Worm (Caenorhabditis elegans) whole organism, L4 larva: Measurements from ENCODE around the gene ccch-3.

Source experiments
- D1046.2 ChIP-seq: fragments of 200-800 bp; sonication (Bioruptor generic); IDR thresholded peaks from 2 replicates; pipeline ENCODE4 v1.3.6; 2022; ENCODE audit warnings: missing genetic modification characterization, missing compliant biosample characterization
- F10B5.3 ChIP-seq: sonication (generic microtip); optimal IDR thresholded peaks from 2 replicates; lab custom pipeline; 2016; ENCODE audit warnings: mild to moderate bottlenecking, missing genetic modification characterization, missing compliant biosample characterization
- F37D6.2 ChIP-seq: sonication (generic microtip); optimal IDR thresholded peaks from 2 replicates; lab custom pipeline; 2016; ENCODE audit warnings: mild to moderate bottlenecking, missing genetic modification characterization, missing compliant biosample characterization
- F44E2.7 ChIP-seq: fragments of 200-800 bp; sonication (Bioruptor generic); IDR thresholded peaks from 2 replicates; pipeline ENCODE4 v2.1.2; 2022; ENCODE audit warnings: missing genetic modification characterization, missing compliant biosample characterization
- R02D3.7 ChIP-seq: fragments of 150-350 bp; sonication (generic microtip); optimal IDR thresholded peaks from 3 replicates; lab custom pipeline; 2014; ENCODE audit warnings: missing biosample characterization, missing genetic modification characterization
- T20F7.1 ChIP-seq: fragments of 200-800 bp; sonication (Bioruptor generic); optimal IDR thresholded peaks from 2 replicates; lab custom pipeline; 2018; ENCODE audit warnings: mild to moderate bottlenecking, missing genetic modification characterization, missing compliant biosample characterization
- Y5F2A.4 ChIP-seq: fragments of 200-800 bp; sonication (Bioruptor generic); optimal IDR thresholded peaks from 2 replicates; lab custom pipeline; 2018; ENCODE audit warnings: mild to moderate bottlenecking, missing genetic modification characterization, missing compliant biosample characterization
- Y75B8A.6 ChIP-seq: fragments of 200-800 bp; sonication (Bioruptor generic); IDR thresholded peaks from 2 replicates; pipeline ENCODE4 v1.3.6; 2022; ENCODE audit warnings: missing genetic modification reagents, missing genetic modification characterization, missing compliant biosample characterization
- aha-1 ChIP-seq: fragments of 150-350 bp; peaks from one replicate; lab custom pipeline; 2014; ENCODE audit warnings: missing biosample characterization, missing genetic modification characterization
- ama-1 ChIP-seq: fragments of 150-350 bp; optimal IDR thresholded peaks from 2 replicates; lab custom pipeline; 2014; ENCODE audit warnings: inconsistent platforms, mixed read lengths
- ceh-20 ChIP-seq: fragments of 200-800 bp; sonication (Bioruptor generic); IDR thresholded peaks from 2 replicates; pipeline ENCODE4 v1.3.6; 2022; ENCODE audit warnings: missing genetic modification reagents, missing genetic modification characterization, missing compliant biosample characterization
- ceh-32 ChIP-seq: sonication (generic microtip); optimal IDR thresholded peaks from 2 replicates; lab custom pipeline; 2016; ENCODE audit warnings: mild to moderate bottlenecking, missing genetic modification characterization, missing compliant biosample characterization; ENCODE audit not compliant: poor library complexity
- ceh-44 ChIP-seq: fragments of 200-800 bp; sonication (Bioruptor generic); IDR thresholded peaks from 2 replicates; pipeline ENCODE4 v1.3.6; 2022; ENCODE audit warnings: missing genetic modification reagents, missing genetic modification characterization, missing compliant biosample characterization
- ceh-62 ChIP-seq: sonication (generic microtip); optimal IDR thresholded peaks from 2 replicates; lab custom pipeline; 2017; ENCODE audit warnings: missing biosample characterization, missing genetic modification characterization
- ctbp-1 ChIP-seq: fragments of 200-800 bp; sonication (Bioruptor generic); IDR thresholded peaks from 2 replicates; pipeline ENCODE4 v1.3.6; 2022; ENCODE audit warnings: missing genetic modification reagents, missing genetic modification characterization, missing compliant biosample characterization
- daf-16 ChIP-seq, 3 experiments: sonication (generic microtip); optimal IDR thresholded peaks; 2 replicates each; lab custom pipeline; 2016 to 2017; ENCODE audit warnings: missing genetic modification characterization in 3 of 3, missing genetic modification reagents in 3 of 3, mild to moderate bottlenecking in 2 of 3, missing compliant biosample characterization in 2 of 3, missing biosample characterization in 1 of 3, moderate library complexity in 1 of 3
- daf-19 ChIP-seq: fragments of 200-800 bp; sonication (Bioruptor generic); conservative IDR thresholded peaks from 2 replicates; pipeline ENCODE4 v1.3.6; 2022; ENCODE audit warnings: missing genetic modification characterization, missing compliant biosample characterization
- dmd-8 ChIP-seq: fragments of 200-800 bp; sonication (Bioruptor generic); IDR thresholded peaks from 2 replicates; pipeline ENCODE4 v1.3.6; 2022; ENCODE audit warnings: missing genetic modification characterization, missing compliant biosample characterization
- dmd-9 ChIP-seq: fragments of 200-800 bp; sonication (Bioruptor generic); IDR thresholded peaks from 2 replicates; pipeline ENCODE4 v1.3.6; 2022; ENCODE audit warnings: missing genetic modification reagents, missing genetic modification characterization, missing compliant biosample characterization
- dpl-1 ChIP-seq: fragments of 150-350 bp; optimal IDR thresholded peaks from 2 replicates; lab custom pipeline; 2014; ENCODE audit warnings: missing biosample characterization, missing genetic modification reagents, missing genetic modification characterization
- egl-43 ChIP-seq: fragments of 200-800 bp; sonication (Bioruptor generic); IDR thresholded peaks from 2 replicates; pipeline ENCODE4 v1.3.6; 2022; ENCODE audit warnings: missing genetic modification reagents, missing genetic modification characterization, missing compliant biosample characterization
- hif-1 ChIP-seq, 2 experiments: sonication (generic microtip); optimal IDR thresholded peaks; 2 replicates each; lab custom pipeline; 2016 to 2017; ENCODE audit warnings: missing compliant biosample characterization in 2 of 2, missing genetic modification characterization in 2 of 2, missing genetic modification reagents in 2 of 2, missing genotype in 2 of 2, mild to moderate bottlenecking in 1 of 2
- hlh-11 ChIP-seq: fragments of 200-800 bp; sonication (Bioruptor generic); optimal IDR thresholded peaks from 2 replicates; lab custom pipeline; 2018; ENCODE audit warnings: mild to moderate bottlenecking, missing genetic modification characterization, missing compliant biosample characterization
- lin-1 ChIP-seq: fragments of 200-800 bp; sonication (Bioruptor generic); IDR thresholded peaks from 2 replicates; pipeline ENCODE4 v1.3.6; 2022; ENCODE audit warnings: missing genetic modification reagents, missing genetic modification characterization, missing compliant biosample characterization
- lin-15B ChIP-seq: fragments of 150-350 bp; sonication (generic microtip); optimal IDR thresholded peaks from 3 replicates; lab custom pipeline; 2014; ENCODE audit warnings: missing biosample characterization, missing genetic modification characterization
- lin-38 ChIP-seq: fragments of 200-800 bp; sonication (Bioruptor generic); IDR thresholded peaks from 2 replicates; pipeline ENCODE4 v1.3.6; 2022; ENCODE audit warnings: missing genetic modification reagents, missing genetic modification characterization, missing compliant biosample characterization
- lir-3 ChIP-seq: sonication (generic microtip); optimal IDR thresholded peaks from 2 replicates; lab custom pipeline; 2016; ENCODE audit warnings: mild to moderate bottlenecking, missing genetic modification characterization, missing compliant biosample characterization
- madf-9 ChIP-seq: fragments of 200-800 bp; sonication (Bioruptor generic); conservative IDR thresholded peaks from 2 replicates; pipeline ENCODE4 v1.3.6; 2022; ENCODE audit warnings: missing genetic modification reagents, missing genetic modification characterization, missing compliant biosample characterization
- mdl-1 ChIP-seq, 2 experiments: fragments of 150-350 bp in 1 of 2; sonication (generic microtip) in 1 of 2; optimal IDR thresholded peaks; 2 replicates each; lab custom pipeline; 2014 to 2017; ENCODE audit warnings: missing biosample characterization in 2 of 2, missing genetic modification characterization in 2 of 2
- mdt-29 ChIP-seq: fragments of 200-800 bp; sonication (Bioruptor generic); IDR thresholded peaks from 2 replicates; pipeline ENCODE4 v1.3.6; 2022; ENCODE audit warnings: missing genetic modification reagents, missing genetic modification characterization, missing compliant biosample characterization
- mep-1 ChIP-seq: fragments of 150-350 bp; sonication (generic microtip); optimal IDR thresholded peaks from 3 replicates; lab custom pipeline; 2014; ENCODE audit warnings: missing biosample characterization, missing genetic modification characterization
- nhr-10 ChIP-seq: fragments of 150-350 bp; optimal IDR thresholded peaks from 2 replicates; lab custom pipeline; 2014; ENCODE audit warnings: missing biosample characterization, missing genetic modification characterization
- nhr-11 ChIP-seq: fragments of 150-350 bp; optimal IDR thresholded peaks from 2 replicates; lab custom pipeline; 2014; ENCODE audit warnings: missing biosample characterization, missing genetic modification characterization
- nhr-237 ChIP-seq: sonication (generic microtip); optimal IDR thresholded peaks from 2 replicates; lab custom pipeline; 2017; ENCODE audit warnings: missing biosample characterization, missing genetic modification characterization
- nhr-25 ChIP-seq: sonication (generic microtip); optimal IDR thresholded peaks from 2 replicates; lab custom pipeline; 2017; ENCODE audit warnings: missing genetic modification characterization, mild to moderate bottlenecking, missing compliant biosample characterization, antibody characterized with exemption, moderate library complexity, borderline replicate concordance; ENCODE audit not compliant: insufficient read depth
- nhr-41 ChIP-seq: fragments of 200-800 bp; sonication (Bioruptor generic); IDR thresholded peaks from 2 replicates; pipeline ENCODE4 v1.3.6; 2022; ENCODE audit warnings: missing genetic modification reagents, missing genetic modification characterization, missing compliant biosample characterization
- nhr-42 ChIP-seq: fragments of 200-800 bp; sonication (Bioruptor generic); IDR thresholded peaks from 2 replicates; pipeline ENCODE4 v1.3.6; 2022; ENCODE audit warnings: missing genetic modification characterization, missing compliant biosample characterization
- nhr-48 ChIP-seq: sonication (generic microtip); optimal IDR thresholded peaks from 2 replicates; lab custom pipeline; 2016; ENCODE audit warnings: mild to moderate bottlenecking, missing genetic modification characterization, missing compliant biosample characterization
- nhr-77 ChIP-seq: fragments of 150-350 bp; optimal IDR thresholded peaks from 2 replicates; lab custom pipeline; 2014; ENCODE audit warnings: missing biosample characterization, missing genetic modification characterization
- pha-4 ChIP-seq, 2 experiments: fragments of 150-350 bp in 1 of 2; fragments of 200-800 bp in 1 of 2; sonication (Bioruptor generic) in 1 of 2; IDR thresholded peaks in 1 of 2; optimal IDR thresholded peaks in 1 of 2; 2 replicates each; pipeline versions ENCODE4 v1.3.6 to Lab custom; 2014 to 2022; ENCODE audit warnings: missing genetic modification characterization in 2 of 2, missing genetic modification reagents in 2 of 2, missing biosample characterization in 1 of 2, missing compliant biosample characterization in 1 of 2
- pqm-1 ChIP-seq: sonication (generic microtip); optimal IDR thresholded peaks from 2 replicates; lab custom pipeline; 2017; ENCODE audit warnings: missing biosample characterization, missing genetic modification characterization
- saeg-2 ChIP-seq: fragments of 200-800 bp; sonication (Bioruptor generic); IDR thresholded peaks from 2 replicates; pipeline ENCODE4 v1.3.6; 2022; ENCODE audit warnings: missing genetic modification reagents, missing genetic modification characterization, missing compliant biosample characterization
- sdz-12 ChIP-seq: fragments of 200-800 bp; sonication (Bioruptor generic); optimal IDR thresholded peaks from 2 replicates; lab custom pipeline; 2018; ENCODE audit warnings: mild to moderate bottlenecking, missing genetic modification characterization, missing compliant biosample characterization
- spr-1 ChIP-seq: sonication (generic microtip); optimal IDR thresholded peaks from 2 replicates; lab custom pipeline; 2016; ENCODE audit warnings: mild to moderate bottlenecking, missing genetic modification characterization, missing compliant biosample characterization
- spr-3 ChIP-seq: fragments of 200-800 bp; sonication (Bioruptor generic); optimal IDR thresholded peaks from 2 replicates; lab custom pipeline; 2018; ENCODE audit warnings: mild to moderate bottlenecking, missing genetic modification characterization, missing compliant biosample characterization
- tag-97 ChIP-seq: fragments of 200-800 bp; sonication (Bioruptor generic); IDR thresholded peaks from 2 replicates; pipeline ENCODE4 v1.3.6; 2022; ENCODE audit warnings: missing genetic modification characterization, missing compliant biosample characterization
- unc-39 ChIP-seq: sonication (generic microtip); optimal IDR thresholded peaks from 2 replicates; lab custom pipeline; 2017; ENCODE audit warnings: missing biosample characterization, missing genetic modification characterization
- unc-62 ChIP-seq, 3 experiments: fragments of 150-350 bp in 1 of 3; sonication (generic microtip); optimal IDR thresholded peaks in 2 of 3; peaks in 1 of 3; 1 replicate in 1 of 3; 2 replicates in 2 of 3; lab custom pipeline; 2014 to 2017; ENCODE audit warnings: missing biosample characterization in 3 of 3, missing genetic modification characterization in 3 of 3, missing genetic modification reagents in 3 of 3, missing genotype in 1 of 3

ccch-3 gene

DNA sequence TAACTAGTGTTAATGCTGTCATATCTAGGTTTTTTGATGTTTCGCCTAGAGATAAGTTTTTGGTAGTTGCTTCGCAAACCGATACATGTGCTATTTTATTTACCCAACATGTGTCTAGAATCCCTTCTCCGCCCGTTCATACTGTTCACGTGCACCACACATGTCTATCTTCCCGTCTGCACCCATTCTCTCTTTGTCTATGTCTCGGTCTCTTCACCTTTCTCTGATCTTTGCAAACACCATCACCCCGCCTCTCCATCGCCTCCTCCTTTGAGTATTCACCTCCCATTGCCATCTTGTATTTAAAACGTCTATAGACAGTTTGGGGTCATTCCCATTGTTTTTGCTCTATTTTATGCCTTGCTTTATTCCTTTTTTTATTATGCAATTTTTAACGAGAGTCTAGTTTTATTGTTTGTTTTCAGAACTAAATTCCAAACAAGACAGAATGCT lies 22.2 kb downstream of the ccch-3 start, which contains the start of gene F56H9.2 (continued):
- TF ChIP-seq egl-43 (GFP tag; lab: Robert Waterston, UW) (no peak), lin-1 (peak; percentile 60; the same call in 1 of the 2 replicates), mep-1 (tag; lab: Kevin White, UChicago) (peak; percentile 76), lin-15B (no peak), dmd-9 (GFP tag; lab: Robert Waterston, UW) (no peak), hlh-11 (tag; lab: Kevin White, UChicago) (peak; percentile 95), lir-3 (tag; lab: Kevin White, UChicago) (no peak), pha-4 (GFP tag; IDR thresholded peaks at IDR 0.05; lab: Robert Waterston, UW) (peak; percentile 55; the same call in 1 of the 2 replicates), pha-4 (tag; optimal IDR thresholded peaks at IDR 0.05; lab: Kevin White, UChicago) (no peak), daf-19 (GFP tag; lab: Robert Waterston, UW) (no peak), ctbp-1 (0 out of 2 replicates have a peak, but pooled peaks have one; percentile 12), F37D6.2 (tag; lab: Kevin White, UChicago) (no peak), sdz-12 (no peak), aha-1 (tag; lab: Kevin White, UChicago) (peak; percentile 97), Y5F2A.4 (GFP tag; lab: Kevin White, UChicago) (no peak), nhr-48 (tag; lab: Kevin White, UChicago) (peak; percentile 96), tag-97 (GFP tag; lab: Robert Waterston, UW) (no peak), lin-38 (GFP tag; lab: Robert Waterston, UW) (no peak), dmd-8 (GFP tag; lab: Robert Waterston, UW) (no peak), pqm-1 (tag; lab: Kevin White, UChicago) (no peak), R02D3.7 (no peak), saeg-2 (peak; percentile 74; the same call in 1 of the 2 replicates), mdl-1 (tag; optimal IDR thresholded peaks at IDR 0.05; lab: Kevin White, UChicago) (peak; percentile 32 to 85), nhr-237 (no peak), F44E2.7 (GFP tag; lab: Robert Waterston, UW) (no peak), ceh-32 (no peak), nhr-11 (tag; lab: Kevin White, UChicago) (peak; percentile 28), madf-9 (no peak; the same call in 1 of the 2 replicates), unc-39 (tag; lab: Kevin White, UChicago) (no peak), ama-1 (lab: Kevin White, UChicago) (peak; percentile 69)

DNA sequence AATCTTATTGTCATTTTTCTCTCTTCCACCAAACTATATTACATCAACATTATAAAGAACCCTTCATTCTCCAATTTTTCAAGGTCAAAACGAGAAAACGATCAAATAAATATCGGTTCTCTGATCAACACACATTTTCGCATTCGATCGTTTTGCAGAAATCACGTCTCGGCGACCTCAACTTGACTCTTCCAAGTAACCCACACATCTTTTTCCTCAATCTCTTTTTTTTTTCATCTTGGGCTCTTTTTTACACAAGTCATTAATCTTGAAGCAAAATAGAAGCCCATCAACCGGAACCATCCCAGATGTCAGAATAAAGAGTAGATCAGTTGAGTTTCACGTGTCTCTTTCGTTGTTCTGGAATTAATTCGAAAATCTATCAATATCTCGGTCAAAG lies 23.2 kb downstream of the ccch-3 start:
- peak in 1 of 2 experiments; percentile 28 for TF ChIP-seq unc-62 (GFP tag; optimal IDR thresholded peaks at IDR 0.05 in 1 of 2; lab: Kevin White, UChicago)
- TF ChIP-seq unc-62 (tag; optimal IDR thresholded peaks at IDR 0.05; lab: Kevin White, UChicago), result no peak
- no peak for TF ChIP-seq dpl-1 (GFP tag; lab: Kevin White, UChicago)
- no peak for TF ChIP-seq nhr-41 (GFP tag; lab: Robert Waterston, UW)
- no peak for TF ChIP-seq T20F7.1 (GFP tag; lab: Kevin White, UChicago)
- TF ChIP-seq nhr-10, result no peak
- TF ChIP-seq pqm-1 (tag; lab: Kevin White, UChicago), result no peak
- peak; percentile 32 for TF ChIP-seq aha-1 (tag; lab: Kevin White, UChicago)
- TF ChIP-seq hif-1 (tag; optimal IDR thresholded peaks at IDR 0.05; lab: Kevin White, UChicago), result no peak
- TF ChIP-seq ceh-62, result no peak
- TF ChIP-seq F10B5.3 (tag; lab: Kevin White, UChicago), result no peak
- TF ChIP-seq nhr-48 (tag; lab: Kevin White, UChicago), result peak; percentile 13
- peak in 1 of 2 experiments; percentile 20 for TF ChIP-seq mdl-1 (tag; optimal IDR thresholded peaks at IDR 0.05; lab: Kevin White, UChicago)
- TF ChIP-seq D1046.2 (GFP tag; lab: Robert Waterston, UW), result no peak
- no peak for TF ChIP-seq spr-3 (GFP tag; lab: Kevin White, UChicago)
- peak; percentile 1 for TF ChIP-seq mep-1 (tag; lab: Kevin White, UChicago)
- no peak for TF ChIP-seq ceh-44 (GFP tag; lab: Robert Waterston, UW)
- no peak for TF ChIP-seq nhr-42 (GFP tag; lab: Robert Waterston, UW)
- peak; percentile 35 for TF ChIP-seq nhr-11 (tag; lab: Kevin White, UChicago)
- TF ChIP-seq daf-16 (GFP tag; optimal IDR thresholded peaks at IDR 0.05; lab: Kevin White, UChicago), result peak in 1 of 2 experiments; percentile 50
- no peak for TF ChIP-seq daf-16 (tag; optimal IDR thresholded peaks at IDR 0.05; lab: Kevin White, UChicago)
- no peak for TF ChIP-seq spr-1 (tag; lab: Kevin White, UChicago)
- TF ChIP-seq nhr-25 (tag; lab: Kevin White, UChicago), result no peak
- TF ChIP-seq Y75B8A.6 (GFP tag; lab: Robert Waterston, UW), result no peak
- no peak for TF ChIP-seq mdt-29 (GFP tag; lab: Robert Waterston, UW)
- TF ChIP-seq madf-9, result no peak
- no peak for TF ChIP-seq ceh-20
- no peak for TF ChIP-seq nhr-77 (tag; lab: Kevin White, UChicago)
